Worm (Caenorhabditis elegans): ENCODE results near the gene ndus-8.
A peak's percentile ranks its signal among the peaks of the same experiment; 100 is the strongest.

Gene ndus-8

DNA sequence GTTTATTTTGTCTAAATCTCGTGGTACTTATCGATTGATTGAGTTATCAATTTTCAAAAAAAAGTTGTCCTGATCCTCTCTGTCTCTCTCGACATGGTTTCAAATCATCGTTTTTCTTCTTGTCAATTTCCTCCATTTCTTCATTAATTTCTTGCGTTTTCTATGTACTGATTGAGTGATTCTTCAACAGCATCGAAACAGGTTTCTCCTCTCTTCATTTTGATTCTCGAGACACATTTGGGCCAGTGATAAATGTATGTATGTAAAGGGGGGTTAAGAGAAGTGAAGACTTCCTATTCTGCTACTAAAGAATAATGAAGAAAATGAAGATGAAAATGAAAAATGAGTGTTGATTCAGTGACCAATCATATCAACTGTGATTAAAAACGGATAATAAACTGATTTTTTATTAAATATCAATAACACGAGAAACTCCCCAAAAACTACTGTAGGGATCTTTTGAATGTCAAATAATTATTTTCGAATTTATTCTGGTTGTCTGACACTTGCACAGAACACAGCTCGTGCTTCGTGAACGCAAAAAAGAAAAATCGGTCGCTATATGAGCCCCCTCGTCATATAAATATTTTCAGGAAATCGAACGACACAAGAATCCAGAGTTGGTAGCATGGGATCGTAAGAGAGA, 30.7 kb downstream of the ndus-8 start (continued):
- TF ChIP-seq vab-15 (tag; optimal IDR thresholded peaks at IDR 0.05) (no peak), egl-13 (tag; optimal IDR thresholded peaks at IDR 0.05) (no peak), ceh-90 (tag; optimal IDR thresholded peaks at IDR 0.05) (no peak), hlh-17 (GFP tag; optimal IDR thresholded peaks at IDR 0.05; ENCODE audit: borderline replicate concordance) (no peak), dsc-1 (tag; optimal IDR thresholded peaks at IDR 0.05) (no peak), rnt-1 (tag; optimal IDR thresholded peaks at IDR 0.05) (no peak), nhr-84 (tag; optimal IDR thresholded peaks at IDR 0.05) (no peak), aly-2 (tag; optimal IDR thresholded peaks at IDR 0.05) (no peak), nhr-237 (tag; optimal IDR thresholded peaks at IDR 0.05) (no peak), mab-9 (GFP tag; IDR thresholded peaks at IDR 0.05) (no peak), nhr-85 (tag) (peak; percentile 89), zip-4 (GFP tag; optimal IDR thresholded peaks at IDR 0.05) (no peak), hpl-2 (GFP tag; optimal IDR thresholded peaks at IDR 0.05) (no peak), hlh-4 (tag; optimal IDR thresholded peaks at IDR 0.05) (no peak), fkh-8 (tag; optimal IDR thresholded peaks at IDR 0.05) (no peak), nhr-77 (tag; optimal IDR thresholded peaks at IDR 0.05) (no peak), C04F5.9 (tag; optimal IDR thresholded peaks at IDR 0.05) (no peak), unc-86 (tag; optimal IDR thresholded peaks at IDR 0.05) (no peak), fos-1 (tag; optimal IDR thresholded peaks at IDR 0.05) (no peak), nhr-19 (GFP tag; conservative IDR thresholded peaks at IDR 0.05) (peak; percentile 30), aha-1 (tag; optimal IDR thresholded peaks at IDR 0.05) (no peak), nhr-76 (tag; optimal IDR thresholded peaks at IDR 0.05) (no peak), unc-130 (tag; optimal IDR thresholded peaks at IDR 0.05) (no peak), nhr-90 (tag; optimal IDR thresholded peaks at IDR 0.05; ENCODE audit: poor library complexity) (peak; percentile 36), efl-3 (GFP tag; optimal IDR thresholded peaks at IDR 0.05) (no peak), sox-4 (tag; optimal IDR thresholded peaks at IDR 0.05) (no peak), snu-23 (GFP tag; optimal IDR thresholded peaks at IDR 0.05) (peak; percentile 56), F16B12.6 (tag; optimal IDR thresholded peaks at IDR 0.05) (no peak), ceh-63 (GFP tag; optimal IDR thresholded peaks at IDR 0.05) (no peak), isw-1 (GFP tag; IDR thresholded peaks at IDR 0.05) (no peak), xbp-1 (tag; optimal IDR thresholded peaks at IDR 0.05) (no peak), elt-3 (tag; optimal IDR thresholded peaks at IDR 0.05) (peak in 3 of 6 experiments; percentile 44 to 76 (median 61)), swsn-7 (tag; optimal IDR thresholded peaks at IDR 0.05) (no peak)

DNA sequence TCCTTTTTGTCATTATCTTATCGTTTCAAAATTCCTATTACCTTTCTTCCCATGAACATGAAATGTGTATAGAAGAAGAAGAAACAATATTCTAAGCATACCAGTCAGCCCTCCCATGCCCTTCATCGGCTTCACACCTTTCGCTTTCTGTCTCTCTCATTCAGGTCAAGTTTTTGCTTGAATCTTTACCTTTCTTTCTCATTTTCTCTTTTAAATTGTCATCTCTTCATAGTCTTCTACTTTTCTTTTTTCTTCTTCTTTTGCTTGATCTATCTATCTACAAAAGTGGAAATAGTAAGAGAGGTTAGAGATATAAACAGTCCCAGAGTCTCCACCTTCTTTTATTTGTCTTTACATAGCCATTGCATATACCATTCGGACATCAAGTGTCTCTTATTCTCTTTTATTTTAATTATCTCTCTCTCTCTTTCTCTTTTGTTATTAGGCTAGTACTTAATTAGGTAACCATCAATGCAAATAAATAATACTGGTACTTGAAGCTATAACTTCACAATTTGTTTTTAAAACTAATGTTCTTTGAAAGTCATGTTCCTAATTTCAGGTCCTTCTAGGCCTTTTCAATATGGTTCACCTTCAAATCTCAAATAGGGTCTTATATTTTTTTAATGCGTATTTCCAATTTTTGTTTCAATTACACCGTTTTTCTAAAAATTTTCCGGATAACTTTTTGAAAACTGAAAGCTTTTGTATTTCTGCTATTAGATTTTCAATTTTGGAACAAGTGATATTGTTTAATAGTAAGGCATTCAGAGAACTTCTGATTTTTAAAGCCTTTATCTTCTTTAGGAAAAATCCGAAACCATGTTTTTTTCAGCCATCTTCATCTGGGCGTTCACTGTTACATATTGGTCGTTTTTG, 32.4 kb downstream of the ndus-8 start, which contains the start of gene dpy-31:
dpy-31 (plus strand) TSS at position 829 of the 879 bp plus-strand sequence.
- no peak for TF ChIP-seq ceh-90 (tag; optimal IDR thresholded peaks at IDR 0.05)
- TF ChIP-seq elt-3 (tag; optimal IDR thresholded peaks at IDR 0.05): peak in 3 of 6 experiments; percentile 10 to 79 (median 21)
- TF ChIP-seq nhr-19 (GFP tag; conservative IDR thresholded peaks at IDR 0.05): no peak
- peak; percentile 8 to 57 for TF ChIP-seq lsy-2 (tag; optimal IDR thresholded peaks at IDR 0.05)
- TF ChIP-seq nhr-20 (tag; optimal IDR thresholded peaks at IDR 0.05): peak; percentile 35
- peak; percentile 98 for TF ChIP-seq blmp-1 (tag; optimal IDR thresholded peaks at IDR 0.05)
- no peak for TF ChIP-seq C16A3.4 (tag; optimal IDR thresholded peaks at IDR 0.05)
- peak; percentile 14 for TF ChIP-seq snu-23 (GFP tag; optimal IDR thresholded peaks at IDR 0.05)
- no peak for TF ChIP-seq efl-1 (optimal IDR thresholded peaks at IDR 0.05)
- peak in 1 of 2 experiments; percentile 42 for TF ChIP-seq efl-1 (GFP tag; optimal IDR thresholded peaks at IDR 0.05 in 1 of 2)
- peak in 2 of 3 experiments; percentile 2 to 17 for TF ChIP-seq dpl-1 (GFP tag; optimal IDR thresholded peaks at IDR 0.05)
- peak; percentile 29 for TF ChIP-seq mep-1 (tag; optimal IDR thresholded peaks at IDR 0.05)
- TF ChIP-seq hlh-17 (GFP tag; optimal IDR thresholded peaks at IDR 0.05; ENCODE audit: borderline replicate concordance): no peak
- peak; percentile 19 for TF ChIP-seq tbx-2 (tag; optimal IDR thresholded peaks at IDR 0.05)
- no peak for TF ChIP-seq pqm-1 (tag; optimal IDR thresholded peaks at IDR 0.05)
- peak; percentile 58 for TF ChIP-seq lin-14 (GFP tag; optimal IDR thresholded peaks at IDR 0.05)
- peak; percentile 37 for TF ChIP-seq nhr-71 (tag; optimal IDR thresholded peaks at IDR 0.05)

Data from whole organism, L1 larva.